Fruit fly (Drosophila melanogaster): ENCODE data around the gene CG4598.

DNA sequence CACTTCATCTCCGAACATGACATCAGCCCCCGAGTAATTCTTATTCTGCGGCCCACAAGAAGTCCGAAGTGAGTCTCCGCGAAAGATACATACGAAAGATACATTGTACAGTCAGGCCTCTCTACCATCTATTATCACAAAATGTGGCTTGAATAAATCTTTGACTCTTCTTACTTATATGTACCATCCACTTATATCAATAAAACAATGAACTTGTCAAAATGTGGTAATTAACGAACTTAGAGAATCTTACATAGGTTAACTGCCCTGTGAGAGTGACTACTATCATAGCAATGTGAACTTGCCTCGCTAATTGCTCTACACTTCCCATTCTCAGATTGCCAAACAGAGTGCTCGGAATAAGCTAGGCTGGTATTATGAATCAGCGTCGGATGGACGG is 11.8 kb upstream of the CG4598 start:
- TF ChIP-seq Dll (optimal IDR thresholded peaks at IDR 0.05) (no peak), psq (optimal IDR thresholded peaks at IDR 0.05) (no peak)
